Fruit fly (Drosophila melanogaster) whole organism, embryonic: Measurements from ENCODE around the gene Rtnl2.

ENCODE experiments used
- ATbp ChIP-seq: fragments of 200-800 bp; sonication (Bioruptor generic); optimal IDR thresholded peaks from 2 replicates; lab custom pipeline; 2017; ENCODE audit warnings: missing biosample characterization, mild to moderate bottlenecking, missing genetic modification characterization, missing genetic modification reagents
- Atf3 ChIP-seq: fragments of 200-800 bp; sonication (Bioruptor generic); optimal IDR thresholded peaks from 3 replicates; lab custom pipeline; 2016; ENCODE audit warnings: missing biosample characterization, missing genetic modification characterization
- Atf6 ChIP-seq: fragments of 200-800 bp; sonication (Bioruptor generic); IDR thresholded peaks from 2 replicates; pipeline ENCODE4 v1.3.6; 2022; ENCODE audit warnings: missing biosample characterization, missing genetic modification characterization
- B-H1 ChIP-seq: fragments of 200-800 bp; sonication (Bioruptor generic); IDR thresholded peaks from 3 replicates; pipeline ENCODE4 v1.3.6; 2022; ENCODE audit warnings: missing biosample characterization, missing genetic modification characterization
- CG10274 ChIP-seq: fragments of 200-800 bp; sonication (Bioruptor generic); optimal IDR thresholded peaks from 3 replicates; lab custom pipeline; 2017; ENCODE audit warnings: missing biosample characterization, mild to moderate bottlenecking, missing genetic modification characterization
- CG10431 ChIP-seq: fragments of 200-800 bp; sonication (Bioruptor generic); optimal IDR thresholded peaks from 3 replicates; lab custom pipeline; 2018; ENCODE audit warnings: missing biosample characterization, mild to moderate bottlenecking, missing genetic modification characterization
- CG11456 ChIP-seq: fragments of 200-800 bp; sonication (Bioruptor generic); IDR thresholded peaks from 3 replicates; pipeline ENCODE4 v1.3.6; 2022; ENCODE audit warnings: missing biosample characterization, missing genetic modification characterization
- CG13287 ChIP-seq: fragments of 200-800 bp; sonication (Bioruptor generic); IDR thresholded peaks from 2 replicates; pipeline ENCODE4 v1.3.6; 2022; ENCODE audit warnings: missing biosample characterization, missing genetic modification characterization; ENCODE audit not compliant: partially characterized antibody
- CG13296 ChIP-seq: fragments of 200-800 bp; sonication (Bioruptor generic); optimal IDR thresholded peaks from 3 replicates; lab custom pipeline; 2018; ENCODE audit warnings: missing biosample characterization, mild to moderate bottlenecking, missing genetic modification characterization
- CG14050 ChIP-seq: fragments of 200-800 bp; sonication (Bioruptor generic); IDR thresholded peaks from 3 replicates; pipeline ENCODE4 v1.3.6; 2022; ENCODE audit warnings: missing biosample characterization, missing genetic modification characterization
- CG14441 ChIP-seq: fragments of 200-800 bp; sonication (Bioruptor generic); IDR thresholded peaks from 2 replicates; pipeline ENCODE4 v1.3.6; 2022; ENCODE audit warnings: missing biosample characterization, missing genetic modification characterization
- CG14965 ChIP-seq: fragments of 200-800 bp; sonication (Bioruptor generic); optimal IDR thresholded peaks from 2 replicates; lab custom pipeline; 2016; ENCODE audit warnings: missing biosample characterization, missing genetic modification characterization, borderline replicate concordance
- CG15073 ChIP-seq: fragments of 200-800 bp; sonication (Bioruptor generic); optimal IDR thresholded peaks from 2 replicates; lab custom pipeline; 2016; ENCODE audit warnings: missing biosample characterization, missing genetic modification characterization
- CG16815 ChIP-seq: fragments of 200-800 bp; sonication (Bioruptor generic); optimal IDR thresholded peaks from 3 replicates; lab custom pipeline; 2017; ENCODE audit warnings: missing biosample characterization, mild to moderate bottlenecking, missing genetic modification characterization
- CG33213 ChIP-seq: fragments of 200-800 bp; sonication (Bioruptor generic); optimal IDR thresholded peaks from 3 replicates; lab custom pipeline; 2016; ENCODE audit warnings: missing biosample characterization, missing genetic modification characterization
- CG3726 ChIP-seq: fragments of 200-800 bp; sonication (Bioruptor generic); IDR thresholded peaks from 3 replicates; pipeline ENCODE4, ENCODE4 v1.3.6; 2022; ENCODE audit warnings: missing biosample characterization, missing genetic modification characterization
- CG4282 ChIP-seq: fragments of 200-800 bp; sonication (Bioruptor generic); optimal IDR thresholded peaks from 2 replicates; lab custom pipeline; 2016; ENCODE audit warnings: missing biosample characterization, missing genetic modification characterization
- CG4617 ChIP-seq: fragments of 200-800 bp; sonication (Bioruptor generic); optimal IDR thresholded peaks from 3 replicates; lab custom pipeline; 2016; ENCODE audit warnings: missing biosample characterization, missing genetic modification characterization, borderline replicate concordance
- CG6791 ChIP-seq: fragments of 200-800 bp; sonication (Bioruptor generic); IDR thresholded peaks from 3 replicates; pipeline ENCODE4 v1.3.6; 2022; ENCODE audit warnings: missing biosample characterization, missing genetic modification characterization; ENCODE audit not compliant: partially characterized antibody
- CG7963 ChIP-seq: fragments of 200-800 bp; sonication (Bioruptor generic); IDR thresholded peaks from 3 replicates; pipeline ENCODE4 v1.3.6; 2022; ENCODE audit warnings: missing biosample characterization, missing genetic modification characterization; ENCODE audit not compliant: partially characterized antibody
- CG9817 ChIP-seq: fragments of 200-800 bp; sonication (Bioruptor generic); optimal IDR thresholded peaks from 2 replicates; lab custom pipeline; 2018; ENCODE audit warnings: missing biosample characterization, mild to moderate bottlenecking, missing genetic modification characterization, moderate library complexity
- Dip2 ChIP-seq: fragments of 200-800 bp; sonication (Bioruptor generic); IDR thresholded peaks from 2 replicates; pipeline ENCODE4 v1.3.6; 2022; ENCODE audit warnings: missing biosample characterization, missing genetic modification characterization
- E2f2 ChIP-seq: fragments of 200-800 bp; sonication (Bioruptor generic); IDR thresholded peaks from 2 replicates; pipeline ENCODE4 v1.3.6; 2022; ENCODE audit warnings: missing biosample characterization, missing genetic modification characterization
- Fer2 ChIP-seq: fragments of 200-800 bp; sonication (Bioruptor generic); optimal IDR thresholded peaks from 2 replicates; lab custom pipeline; 2018; ENCODE audit warnings: missing biosample characterization, mild to moderate bottlenecking, missing genetic modification characterization, moderate library complexity
- Hr39 ChIP-seq: fragments of >200 bp; optimal IDR thresholded peaks from 2 replicates; lab custom pipeline; 2017
- Lhr ChIP-seq: fragments of 200-800 bp; sonication (Bioruptor generic); optimal IDR thresholded peaks from 3 replicates; lab custom pipeline; 2017; ENCODE audit warnings: mild to moderate bottlenecking, missing biosample characterization, missing genetic modification reagents, missing genetic modification characterization
- MESR4 ChIP-seq: fragments of 200-800 bp; sonication (Bioruptor generic); optimal IDR thresholded peaks from 2 replicates; lab custom pipeline; 2018; ENCODE audit warnings: missing biosample characterization, mild to moderate bottlenecking, missing genetic modification characterization, moderate library complexity
- Spps ChIP-seq: fragments of 200-800 bp; sonication (Bioruptor generic); optimal IDR thresholded peaks from 2 replicates; lab custom pipeline; 2018; ENCODE audit warnings: missing biosample characterization, mild to moderate bottlenecking, missing genetic modification characterization
- ase ChIP-seq: fragments of 200-800 bp; sonication (Bioruptor generic); IDR thresholded peaks from 3 replicates; pipeline ENCODE4 v1.3.6; 2022; ENCODE audit warnings: missing biosample characterization, missing genetic modification characterization
- bcd ChIP-seq: fragments of 200-800 bp; sonication (Bioruptor generic); optimal IDR thresholded peaks from 2 replicates; lab custom pipeline; 2017; ENCODE audit warnings: missing biosample characterization, mild to moderate bottlenecking, missing genetic modification characterization
- cwo ChIP-seq: fragments of 200-800 bp; sonication (Bioruptor generic); optimal IDR thresholded peaks from 3 replicates; lab custom pipeline; 2017; ENCODE audit warnings: missing biosample characterization, missing genetic modification characterization, mild to moderate bottlenecking, moderate library complexity, missing genetic modification reagents
- dmrt99B ChIP-seq: fragments of 200-800 bp; sonication (Bioruptor generic); optimal IDR thresholded peaks from 2 replicates; lab custom pipeline; 2018; ENCODE audit warnings: missing biosample characterization, mild to moderate bottlenecking, missing genetic modification characterization, moderate library complexity
- ewg ChIP-seq: fragments of 200-800 bp; sonication (Bioruptor generic); optimal IDR thresholded peaks from 3 replicates; lab custom pipeline; 2017; ENCODE audit warnings: mild to moderate bottlenecking, missing biosample characterization, missing genetic modification reagents, missing genetic modification characterization
- gfzf ChIP-seq: fragments of 200-800 bp; sonication (Bioruptor generic); optimal IDR thresholded peaks from 2 replicates; lab custom pipeline; 2016; ENCODE audit warnings: missing biosample characterization, mild to moderate bottlenecking, missing genetic modification characterization, moderate library complexity
- her ChIP-seq: fragments of 200-800 bp; sonication (Bioruptor generic); optimal IDR thresholded peaks from 2 replicates; lab custom pipeline; 2016; ENCODE audit warnings: missing biosample characterization, missing genetic modification characterization
- jumu ChIP-seq: fragments of 200-800 bp; sonication (Bioruptor generic); optimal IDR thresholded peaks from 3 replicates; lab custom pipeline; 2016; ENCODE audit warnings: missing biosample characterization, missing genetic modification characterization
- lilli ChIP-seq: fragments of 200-800 bp; sonication (Bioruptor generic); optimal IDR thresholded peaks from 3 replicates; lab custom pipeline; 2016; ENCODE audit warnings: missing biosample characterization, missing genetic modification characterization
- luna ChIP-seq: fragments of 200-800 bp; sonication (Bioruptor generic); optimal IDR thresholded peaks from 2 replicates; lab custom pipeline; 2016; ENCODE audit warnings: missing biosample characterization, missing genetic modification characterization
- onecut ChIP-seq: fragments of 200-800 bp; sonication (Bioruptor generic); IDR thresholded peaks from 2 replicates; pipeline ENCODE4 v1.3.6; 2022; ENCODE audit warnings: missing biosample characterization, missing genetic modification characterization
- pho ChIP-seq: fragments of 200-800 bp; sonication (Bioruptor generic); optimal IDR thresholded peaks from 2 replicates; lab custom pipeline; 2016; ENCODE audit warnings: missing biosample characterization, missing genetic modification characterization
- phol ChIP-seq: fragments of 200-800 bp; sonication (Bioruptor generic); optimal IDR thresholded peaks from 3 replicates; lab custom pipeline; 2018; ENCODE audit warnings: missing biosample characterization, mild to moderate bottlenecking, missing genetic modification characterization, moderate library complexity
- rib ChIP-seq: fragments of 200-800 bp; sonication (Bioruptor generic); IDR thresholded peaks from 2 replicates; pipeline ENCODE4 v1.3.6; 2022; ENCODE audit warnings: missing biosample characterization, missing genetic modification characterization
- salm ChIP-seq: fragments of 200-800 bp; sonication (Bioruptor generic); optimal IDR thresholded peaks from 2 replicates; lab custom pipeline; 2018; ENCODE audit warnings: missing biosample characterization, mild to moderate bottlenecking, missing genetic modification characterization
- shn ChIP-seq: fragments of 200-800 bp; sonication (Bioruptor generic); optimal IDR thresholded peaks from 3 replicates; lab custom pipeline; 2016; ENCODE audit warnings: missing biosample characterization, missing genetic modification characterization
- sug ChIP-seq: fragments of 200-800 bp; optimal IDR thresholded peaks from 2 replicates; lab custom pipeline; 2019; ENCODE audit warnings: missing biosample characterization, mild to moderate bottlenecking, missing genetic modification characterization, moderate library complexity
- tll ChIP-seq, 2 experiments: fragments of 200-800 bp in 1 of 2; fragments of >200 bp in 1 of 2; sonication (Bioruptor generic) in 1 of 2; optimal IDR thresholded peaks; 2 replicates each; lab custom pipeline; 2017 to 2019; ENCODE audit warnings: missing biosample characterization in 2 of 2, missing genetic modification characterization in 2 of 2, mild to moderate bottlenecking in 1 of 2, moderate library complexity in 1 of 2
- usp ChIP-seq: fragments of >200 bp; optimal IDR thresholded peaks from 2 replicates; lab custom pipeline; 2017; ENCODE audit warnings: missing biosample characterization, missing genetic modification characterization
- vnd ChIP-seq: fragments of 200-800 bp; sonication (Bioruptor generic); IDR thresholded peaks from 3 replicates; pipeline ENCODE4 v1.3.6; 2022; ENCODE audit warnings: missing biosample characterization, missing genetic modification characterization; ENCODE audit not compliant: partially characterized antibody
- wdn ChIP-seq: fragments of 200-800 bp; sonication (Bioruptor generic); IDR thresholded peaks from 2 replicates; pipeline ENCODE4 v1.3.6; 2022; ENCODE audit warnings: missing biosample characterization, missing genetic modification characterization
- z ChIP-seq: fragments of 200-800 bp; sonication (Bioruptor generic); IDR thresholded peaks from 3 replicates; pipeline ENCODE4 v1.3.6; 2022; ENCODE audit warnings: missing biosample characterization, missing genetic modification characterization

Rtnl2 gene

dm6 chr3R:7504989-7505761 lies 24.9 kb downstream of the Rtnl2 start, which contains the start of gene alpha-Est9 (continued):
- TF ChIP-seq ewg (GFP tag; lab: Kevin White, UChicago) (no peak), CG13287 (GFP tag; lab: Robert Waterston, UW) (peak; percentile 43; the same call in 1 of the 2 replicates), ase (no peak), Lhr (GFP tag; lab: Kevin White, UChicago) (no peak), CG14441 (GFP tag; lab: Robert Waterston, UW) (no peak), jumu (no peak), CG4617 (GFP tag; lab: Kevin White, UChicago) (no peak), rib (peak; percentile 73), CG13296 (peak; percentile 8), shn (GFP tag; lab: Kevin White, UChicago) (no peak), luna (GFP tag; lab: Kevin White, UChicago) (no peak), CG14050 (GFP tag; lab: Robert Waterston, UW) (no peak), z (GFP tag; lab: Robert Waterston, UW) (no peak), CG9817 (tag; lab: Kevin White, UChicago) (peak; percentile 1), onecut (GFP tag; lab: Robert Waterston, UW) (no peak), Atf3 (GFP tag; lab: Kevin White, UChicago) (no peak), CG3726 (GFP tag; lab: Robert Waterston, UW) (no peak), Spps (no peak), vnd (no peak), bcd (GFP tag; lab: Kevin White, UChicago) (no peak), salm (tag; lab: Kevin White, UChicago) (no peak), CG4282 (no peak), phol (tag; lab: Kevin White, UChicago) (no peak), CG7963 (GFP tag; lab: Robert Waterston, UW) (no peak), CG14965 (GFP tag; lab: Kevin White, UChicago) (no peak), Fer2 (tag; lab: Kevin White, UChicago) (no peak), CG15073 (GFP tag; lab: Kevin White, UChicago) (no peak), Atf6 (GFP tag; lab: Robert Waterston, UW) (0 out of 2 replicates have a peak, but pooled peaks have one; percentile 31), usp (GFP tag; lab: Kevin White, UChicago) (no peak), tll (GFP tag; optimal IDR thresholded peaks at IDR 0.05; lab: Kevin White, UChicago) (no peak), MESR4 (GFP tag; lab: Kevin White, UChicago) (no peak), CG10431 (GFP tag; lab: Kevin White, UChicago) (no peak), CG6791 (GFP tag; lab: Robert Waterston, UW) (no peak), gfzf (GFP tag; lab: Kevin White, UChicago) (no peak), CG11456 (no peak), CG33213 (no peak), pho (GFP tag; lab: Kevin White, UChicago) (no peak), E2f2 (no peak), B-H1 (GFP tag; lab: Robert Waterston, UW) (no peak), cwo (GFP tag; lab: Kevin White, UChicago) (peak; percentile 70), CG16815 (GFP tag; lab: Kevin White, UChicago) (no peak), sug (peak; percentile 67), her (GFP tag; lab: Kevin White, UChicago) (no peak), lilli (GFP tag; lab: Kevin White, UChicago) (no peak), Dip2 (GFP tag; lab: Robert Waterston, UW) (no peak), Hr39 (lab: Kevin White, UChicago) (no peak), CG10274 (no peak), ATbp (GFP tag; lab: Kevin White, UChicago) (no peak), wdn (no peak), dmrt99B (tag; lab: Kevin White, UChicago) (no peak)
